Fruit fly (Drosophila melanogaster): ENCODE data around the gene mtg.

The mtg gene

DNA sequence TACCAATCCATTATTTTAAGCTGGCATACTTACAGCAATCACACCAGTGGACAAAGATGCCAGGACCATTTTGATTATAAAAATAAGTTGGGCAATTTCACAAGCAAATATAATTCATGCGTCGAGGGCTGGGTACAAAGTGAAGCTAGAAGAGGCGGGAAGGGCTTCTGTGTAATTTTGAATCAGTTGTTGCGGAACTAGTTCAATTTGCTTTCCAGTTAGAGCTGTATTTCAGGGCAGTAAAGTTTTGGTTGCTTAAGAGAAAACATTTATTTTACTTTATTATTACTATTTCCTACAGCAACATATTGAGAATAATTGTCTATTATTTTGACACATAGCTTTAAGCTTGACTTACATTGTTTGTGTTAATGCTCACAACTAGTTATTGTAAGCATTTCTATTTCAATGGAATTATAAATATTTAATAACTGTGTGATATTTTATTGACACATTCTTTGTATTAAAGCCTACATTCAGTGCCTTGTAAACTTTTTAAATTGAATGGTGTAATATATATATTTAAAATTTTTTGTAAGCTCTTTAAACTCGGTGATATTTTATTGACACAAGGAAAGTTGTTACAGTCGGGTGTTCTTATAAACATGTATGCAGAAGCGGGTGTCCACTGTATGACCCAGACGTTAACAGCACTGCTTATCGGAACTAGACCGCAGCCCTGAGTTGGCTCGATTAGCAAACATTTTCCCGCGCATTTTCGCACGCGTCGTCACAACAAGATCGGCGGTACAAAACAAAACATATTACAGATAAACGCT is 14.2 kb downstream of the mtg start, which contains the start of the genes RPA1 and Mcm2 (continued):
- TF ChIP-seq CG10979 (tag; optimal IDR thresholded peaks at IDR 0.05) (peak; percentile 66), eve (GFP tag; optimal IDR thresholded peaks at IDR 0.05) (no peak), ab (GFP tag; optimal IDR thresholded peaks at IDR 0.05) (no peak), YL-1 (GFP tag; optimal IDR thresholded peaks at IDR 0.05) (peak; percentile 65), CG4617 (GFP tag; optimal IDR thresholded peaks at IDR 0.05; ENCODE audit: borderline replicate concordance) (peak; percentile 41), da (GFP tag; optimal IDR thresholded peaks at IDR 0.05) (no peak), HmgZ (tag; optimal IDR thresholded peaks at IDR 0.05) (peak; percentile 63), ken (GFP tag; IDR thresholded peaks at IDR 0.05) (peak; percentile 78), CG8765 (GFP tag; IDR thresholded peaks at IDR 0.05) (peak; percentile 43; the same call in 1 of the 2 replicates), tin (GFP tag; optimal IDR thresholded peaks at IDR 0.05) (peak; percentile 81), CG11398 (GFP tag; optimal IDR thresholded peaks at IDR 0.05) (no peak), usp (GFP tag; optimal IDR thresholded peaks at IDR 0.05) (no peak), CG30431 (GFP tag; optimal IDR thresholded peaks at IDR 0.05) (peak; percentile 69), Poxn (GFP tag; IDR thresholded peaks at IDR 0.05) (peak; percentile 54; the same call in 1 of the 2 replicates), CG16863 (GFP tag; optimal IDR thresholded peaks at IDR 0.05) (peak; percentile 23), CG10565 (GFP tag; optimal IDR thresholded peaks at IDR 0.05) (no peak), vnd (GFP tag; IDR thresholded peaks at IDR 0.05; ENCODE audit: partially characterized antibody) (no peak), lov (optimal IDR thresholded peaks at IDR 0.05) (no peak), lov (GFP tag; IDR thresholded peaks at IDR 0.05) (no peak), dmrt99B (tag; optimal IDR thresholded peaks at IDR 0.05) (no peak), Hmx (GFP tag; optimal IDR thresholded peaks at IDR 0.05) (no peak), pho (GFP tag; optimal IDR thresholded peaks at IDR 0.05) (peak; percentile 68), Hr51 (GFP tag; optimal IDR thresholded peaks at IDR 0.05) (peak in 1 of 2 experiments; percentile 60), CG34422 (GFP tag; IDR thresholded peaks at IDR 0.05) (peak; percentile 88), Doc3 (GFP tag; IDR thresholded peaks at IDR 0.05; ENCODE audit: partially characterized antibody) (no peak), CG18476 (GFP tag; optimal IDR thresholded peaks at IDR 0.05) (peak; percentile 50), esg (GFP tag; conservative IDR thresholded peaks at IDR 0.05) (peak; percentile 82), ase (GFP tag; IDR thresholded peaks at IDR 0.05) (peak; percentile 69; the same call in 1 of the 3 replicates), Vsx1 (GFP tag; optimal IDR thresholded peaks at IDR 0.05) (no peak), CG14014 (GFP tag; IDR thresholded peaks at IDR 0.05) (peak; percentile 76), TFAM (GFP tag; optimal IDR thresholded peaks at IDR 0.05) (no peak), CG13624 (GFP tag; optimal IDR thresholded peaks at IDR 0.05) (peak; percentile 15), Dek (tag; optimal IDR thresholded peaks at IDR 0.05) (peak; percentile 78), HLH3B (GFP tag; IDR thresholded peaks at IDR 0.05) (peak; percentile 56), CG4404 (GFP tag; IDR thresholded peaks at IDR 0.05) (peak; percentile 65), ara (GFP tag; IDR thresholded peaks at IDR 0.05) (peak; percentile 56), D19B (GFP tag; optimal IDR thresholded peaks at IDR 0.05) (peak; percentile 67), yki (optimal IDR thresholded peaks at IDR 0.05) (no peak), chm (GFP tag; IDR thresholded peaks at IDR 0.05) (peak; percentile 79), cwo (GFP tag; optimal IDR thresholded peaks at IDR 0.05) (peak; percentile 49), eyg (GFP tag; optimal IDR thresholded peaks at IDR 0.05) (no peak), CG6689 (GFP tag; IDR thresholded peaks at IDR 0.05) (peak; percentile 81), wek (GFP tag; optimal IDR thresholded peaks at IDR 0.05) (no peak), CG17912 (GFP tag; optimal IDR thresholded peaks at IDR 0.05) (no peak), caup (GFP tag; optimal IDR thresholded peaks at IDR 0.05; ENCODE audit: severe bottlenecking) (peak; percentile 59), her (GFP tag; optimal IDR thresholded peaks at IDR 0.05) (no peak), CG9797 (GFP tag; optimal IDR thresholded peaks at IDR 0.05) (no peak), HLH54F (GFP tag; optimal IDR thresholded peaks at IDR 0.05) (peak; percentile 71), seq (GFP tag; IDR thresholded peaks at IDR 0.05) (peak; percentile 43; the same call in 1 of the 2 replicates), kay (GFP tag; optimal IDR thresholded peaks at IDR 0.05) (peak; percentile 47)

All from whole organism, embryonic.